Worm (Caenorhabditis elegans): ENCODE measurements around the gene spat-2.
A peak's percentile ranks its signal among the peaks of the same experiment; 100 is the strongest.

The spat-2 gene

ce11 chrIII:11076743-11077142 lies 40.0 kb downstream of the spat-2 start:
- TF ChIP-seq unc-62 (GFP tag; optimal IDR thresholded peaks at IDR 0.05) (no peak), mab-5 (tag; optimal IDR thresholded peaks at IDR 0.05) (no peak), elt-1 (tag; optimal IDR thresholded peaks at IDR 0.05) (no peak), C34F6.9 (tag; optimal IDR thresholded peaks at IDR 0.05) (no peak), snpc-4 (tag; optimal IDR thresholded peaks at IDR 0.05) (no peak), alr-1 (tag; optimal IDR thresholded peaks at IDR 0.05) (no peak), ceh-82 (tag; optimal IDR thresholded peaks at IDR 0.05) (no peak), ztf-4 (tag; optimal IDR thresholded peaks at IDR 0.05) (no peak), nhr-129 (tag; optimal IDR thresholded peaks at IDR 0.05) (no peak)

- TF ChIP-seq ama-1 (optimal IDR thresholded peaks at IDR 0.05) (no peak), mab-5 (tag; optimal IDR thresholded peaks at IDR 0.05) (no peak), egl-27 (tag; optimal IDR thresholded peaks at IDR 0.05) (no peak), C34F6.9 (tag; optimal IDR thresholded peaks at IDR 0.05) (no peak), sma-3 (GFP tag; optimal IDR thresholded peaks at IDR 0.05) (no peak), nhr-237 (tag; optimal IDR thresholded peaks at IDR 0.05) (no peak), snpc-4 (tag; optimal IDR thresholded peaks at IDR 0.05) (no peak), F13H6.1 (tag; optimal IDR thresholded peaks at IDR 0.05) (no peak), nhr-23 (tag; optimal IDR thresholded peaks at IDR 0.05) (no peak), nhr-21 (tag; optimal IDR thresholded peaks at IDR 0.05) (no peak), dmd-4 (tag; optimal IDR thresholded peaks at IDR 0.05) (no peak), nhr-129 (tag; optimal IDR thresholded peaks at IDR 0.05) (no peak), ZK546.5 (tag; optimal IDR thresholded peaks at IDR 0.05) (no peak), ztf-1 (GFP tag; conservative IDR thresholded peaks at IDR 0.05) (no peak), ztf-4 (tag; optimal IDR thresholded peaks at IDR 0.05) (no peak), zag-1 (tag; optimal IDR thresholded peaks at IDR 0.05) (no peak), skn-1 (tag; optimal IDR thresholded peaks at IDR 0.05) (no peak), lin-13 (GFP tag; optimal IDR thresholded peaks at IDR 0.05) (no peak), nhr-12 (tag; optimal IDR thresholded peaks at IDR 0.05) (no peak)
Observed at ce11 chrIII:11077404-11077803, 40.7 kb downstream of the spat-2 start, which contains the start of gene str-246. TSS of gene str-246 (plus strand) at chrIII:11077704.

- no peak for TF ChIP-seq nhr-77 (tag; optimal IDR thresholded peaks at IDR 0.05)
- TF ChIP-seq nhr-21 (tag; optimal IDR thresholded peaks at IDR 0.05): no peak
- no peak for TF ChIP-seq crh-2 (tag; optimal IDR thresholded peaks at IDR 0.05)
Observed at ce11 chrIII:11079445-11079844, 42.7 kb downstream of the spat-2 start, which contains the start of gene W09D6.4. TSS of gene W09D6.4 (plus strand) at chrIII:11079745.

ce11 chrIII:11082604-11083003 lies 45.9 kb downstream of the spat-2 start:
- TF ChIP-seq sem-4 (tag; optimal IDR thresholded peaks at IDR 0.05): no peak
- no peak for TF ChIP-seq F13H6.1 (tag; optimal IDR thresholded peaks at IDR 0.05)
- no peak for TF ChIP-seq ztf-4 (tag; optimal IDR thresholded peaks at IDR 0.05)
- no peak for TF ChIP-seq nhr-129 (tag; optimal IDR thresholded peaks at IDR 0.05)
- no peak for TF ChIP-seq lsy-2 (tag; optimal IDR thresholded peaks at IDR 0.05)
- TF ChIP-seq nhr-10 (tag; optimal IDR thresholded peaks at IDR 0.05): no peak
- TF ChIP-seq ztf-11 (tag; optimal IDR thresholded peaks at IDR 0.05): no peak
- TF ChIP-seq blmp-1 (tag; optimal IDR thresholded peaks at IDR 0.05; ENCODE audit: insufficient read depth): no peak
- no peak for TF ChIP-seq fos-1 (tag; optimal IDR thresholded peaks at IDR 0.05)
- no peak for TF ChIP-seq peb-1 (tag; optimal IDR thresholded peaks at IDR 0.05)
- TF ChIP-seq unc-39 (tag; optimal IDR thresholded peaks at IDR 0.05): no peak
- no peak for TF ChIP-seq nhr-237 (tag; optimal IDR thresholded peaks at IDR 0.05)
- no peak for TF ChIP-seq ama-1 (optimal IDR thresholded peaks at IDR 0.05)
- no peak for TF ChIP-seq nhr-25 (tag; optimal IDR thresholded peaks at IDR 0.05)
- no peak for TF ChIP-seq sma-3 (GFP tag; optimal IDR thresholded peaks at IDR 0.05)
- no peak for TF ChIP-seq aly-2 (tag; optimal IDR thresholded peaks at IDR 0.05)

- TF ChIP-seq ztf-11 (tag; optimal IDR thresholded peaks at IDR 0.05) (no peak), lin-13 (GFP tag; optimal IDR thresholded peaks at IDR 0.05) (no peak), fos-1 (tag; optimal IDR thresholded peaks at IDR 0.05) (peak; percentile 31), sem-4 (tag; optimal IDR thresholded peaks at IDR 0.05) (no peak), unc-62 (GFP tag; optimal IDR thresholded peaks at IDR 0.05) (no peak)
Observed at ce11 chrIII:11083993-11084392, 47.3 kb downstream of the spat-2 start.
